Worm (Caenorhabditis elegans): ENCODE data around the gene C03G6.17.
A peak's percentile ranks its signal among the peaks of the same experiment; 100 is the strongest.

C03G6.17 gene

DNA sequence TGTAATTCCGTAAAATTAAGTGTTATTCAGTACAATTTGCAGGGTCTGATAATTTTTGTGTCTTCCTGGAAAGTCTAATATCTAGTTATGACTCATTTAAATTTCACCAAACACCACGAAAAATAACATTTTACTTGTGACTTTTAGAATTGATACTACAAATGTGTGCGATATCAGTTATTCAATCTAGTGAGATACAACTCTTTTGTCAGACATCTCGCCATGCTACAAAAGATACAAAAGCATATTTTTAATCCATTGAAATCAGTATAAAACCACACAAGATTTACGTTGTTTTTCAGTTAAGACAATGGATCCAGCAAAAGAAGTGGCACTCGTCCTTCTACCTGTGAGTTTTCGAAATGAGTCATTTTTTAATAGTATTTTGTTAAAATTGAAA, 6.8 kb downstream of the C03G6.17 start, which contains the start of gene srx-56:
Gene srx-56, plus strand, starts transcription at position 301 of the 400 bp plus-strand sequence.
- TF ChIP-seq nhr-232 (tag; optimal IDR thresholded peaks at IDR 0.05): no peak
- TF ChIP-seq T23F11.4 (GFP tag; optimal IDR thresholded peaks at IDR 0.05): no peak
- TF ChIP-seq ceh-9 (tag; optimal IDR thresholded peaks at IDR 0.05): no peak
- no peak for TF ChIP-seq madf-2 (tag; optimal IDR thresholded peaks at IDR 0.05)
- no peak for TF ChIP-seq eyg-1 (tag; optimal IDR thresholded peaks at IDR 0.05)
- no peak for TF ChIP-seq ama-1 (optimal IDR thresholded peaks at IDR 0.05)
- no peak for TF ChIP-seq sox-4 (tag; optimal IDR thresholded peaks at IDR 0.05)
- no peak for TF ChIP-seq K09A11.1 (tag; optimal IDR thresholded peaks at IDR 0.05; ENCODE audit: insufficient read depth)
- no peak for TF ChIP-seq ceh-30 (tag; optimal IDR thresholded peaks at IDR 0.05)
- no peak for TF ChIP-seq lin-11 (tag; optimal IDR thresholded peaks at IDR 0.05)
- no peak for TF ChIP-seq che-1 (tag; optimal IDR thresholded peaks at IDR 0.05)
- TF ChIP-seq hlh-8 (tag; optimal IDR thresholded peaks at IDR 0.05): no peak
- no peak for TF ChIP-seq ceh-24 (tag; optimal IDR thresholded peaks at IDR 0.05)
- no peak for TF ChIP-seq ceh-6 (GFP tag; optimal IDR thresholded peaks at IDR 0.05)
- TF ChIP-seq nfya-1 (tag; optimal IDR thresholded peaks at IDR 0.05): no peak
- TF ChIP-seq fkh-10 (GFP tag; optimal IDR thresholded peaks at IDR 0.05): no peak
- TF ChIP-seq ceh-34 (tag; optimal IDR thresholded peaks at IDR 0.05): no peak
- TF ChIP-seq unc-55 (GFP tag; optimal IDR thresholded peaks at IDR 0.05): no peak
- no peak for TF ChIP-seq npax-4 (tag; optimal IDR thresholded peaks at IDR 0.05)

DNA sequence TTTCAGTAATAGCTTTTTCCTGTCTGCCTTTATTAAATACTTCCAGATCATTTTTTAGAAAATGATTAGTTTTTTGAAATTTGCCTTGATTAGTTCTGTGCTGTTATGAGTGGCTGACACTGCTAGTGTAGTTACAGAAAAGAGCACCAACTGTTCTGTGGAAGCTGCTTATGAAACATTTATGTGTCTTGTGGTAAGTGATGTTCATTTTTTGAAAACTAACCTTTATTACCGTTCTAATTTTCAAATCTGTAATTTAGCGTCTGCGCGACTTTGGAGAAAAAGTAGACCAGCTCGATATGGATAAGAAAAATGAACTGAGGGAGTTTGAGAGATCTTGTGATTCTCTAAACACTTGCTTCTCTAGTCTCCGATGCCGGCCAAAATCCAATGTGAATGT, 11.3 kb downstream of the C03G6.17 start, which contains the start of gene srj-14:
Gene srj-14, plus strand, starts transcription at position 131 of the 400 bp plus-strand sequence.
- TF ChIP-seq ceh-9 (tag; optimal IDR thresholded peaks at IDR 0.05) (no peak), ceh-48 (tag; optimal IDR thresholded peaks at IDR 0.05) (no peak), elt-4 (tag; optimal IDR thresholded peaks at IDR 0.05) (no peak), gmeb-2 (tag; optimal IDR thresholded peaks at IDR 0.05) (no peak), tbx-2 (tag; optimal IDR thresholded peaks at IDR 0.05) (no peak), syd-9 (tag; optimal IDR thresholded peaks at IDR 0.05) (no peak), madf-2 (tag; optimal IDR thresholded peaks at IDR 0.05) (no peak), ceh-24 (tag; optimal IDR thresholded peaks at IDR 0.05) (no peak), nhr-232 (tag; optimal IDR thresholded peaks at IDR 0.05) (no peak)

DNA sequence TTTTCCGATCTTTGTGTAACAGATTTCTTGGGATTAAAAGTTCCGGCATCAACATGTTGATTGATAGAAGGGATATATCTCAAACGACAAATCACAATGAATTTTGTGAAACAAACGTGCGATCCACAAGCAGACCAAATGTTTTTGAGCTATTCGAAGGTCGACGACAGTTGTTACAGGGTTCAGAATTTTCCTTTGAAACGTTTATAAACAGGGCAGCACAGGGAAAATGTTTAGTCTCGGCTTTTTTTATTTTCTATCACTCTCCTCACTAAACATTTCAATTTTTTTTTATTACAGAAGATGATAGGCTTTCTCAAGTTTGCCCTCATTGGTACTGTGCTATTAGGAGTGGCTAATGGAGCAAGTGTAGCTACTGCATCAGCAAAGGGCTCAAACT, 16.0 kb downstream of the C03G6.17 start, which contains the start of gene exc-13:
Gene exc-13, plus strand, starts transcription at position 301 of the 400 bp plus-strand sequence.
- TF ChIP-seq ceh-9 (tag; optimal IDR thresholded peaks at IDR 0.05) (no peak), ceh-6 (GFP tag; optimal IDR thresholded peaks at IDR 0.05) (no peak), ama-1 (optimal IDR thresholded peaks at IDR 0.05) (no peak), npax-4 (tag; optimal IDR thresholded peaks at IDR 0.05) (no peak), nfya-1 (tag; optimal IDR thresholded peaks at IDR 0.05) (no peak), pha-4 (tag; optimal IDR thresholded peaks at IDR 0.05) (no peak), nhr-11 (tag; optimal IDR thresholded peaks at IDR 0.05) (no peak), K02D7.2 (tag; optimal IDR thresholded peaks at IDR 0.05) (no peak), fkh-6 (tag; optimal IDR thresholded peaks at IDR 0.05) (no peak), eyg-1 (tag; optimal IDR thresholded peaks at IDR 0.05) (no peak), ztf-16 (tag; optimal IDR thresholded peaks at IDR 0.05) (no peak), hlh-6 (tag; optimal IDR thresholded peaks at IDR 0.05) (no peak), tbx-7 (tag; optimal IDR thresholded peaks at IDR 0.05) (no peak), pha-2 (tag; optimal IDR thresholded peaks at IDR 0.05) (no peak), che-1 (tag; optimal IDR thresholded peaks at IDR 0.05) (no peak), pat-9 (tag; optimal IDR thresholded peaks at IDR 0.05) (no peak), unc-55 (GFP tag; optimal IDR thresholded peaks at IDR 0.05) (no peak), fkh-10 (GFP tag; optimal IDR thresholded peaks at IDR 0.05) (no peak), sox-2 (GFP tag; IDR thresholded peaks at IDR 0.05) (no peak), dmd-4 (tag; optimal IDR thresholded peaks at IDR 0.05; ENCODE audit: borderline replicate concordance) (no peak)

DNA sequence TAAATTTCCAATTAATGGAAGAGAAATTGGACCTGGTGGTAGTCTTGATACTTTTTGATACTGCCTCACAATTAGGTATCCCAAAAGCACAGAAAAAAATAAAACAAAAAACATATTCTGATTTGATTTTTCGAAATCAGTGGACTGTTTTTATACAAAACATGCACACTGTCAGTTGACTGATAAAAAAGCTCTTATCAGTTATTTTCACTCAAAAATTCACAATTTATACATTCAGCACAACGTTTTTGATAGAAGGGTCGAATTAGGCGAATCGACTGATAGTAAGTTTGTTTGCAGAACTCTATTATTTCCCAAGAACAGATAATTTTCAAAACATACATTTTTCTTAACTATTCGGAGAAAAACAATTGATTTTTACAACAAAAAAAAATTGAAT, 16.8 kb downstream of the C03G6.17 start, which contains the start of gene cyp-35A2:
Gene cyp-35A2, minus strand, starts transcription at position 124 of the 400 bp plus-strand sequence.
- TF ChIP-seq elt-2 (tag; optimal IDR thresholded peaks at IDR 0.05) (peak; percentile 64), C38D4.7 (GFP tag; optimal IDR thresholded peaks at IDR 0.05) (no peak)

Measured in whole organism, late embryonic.